Worm (Caenorhabditis elegans) whole organism, L3 larva: ENCODE measurements around the gene gldi-5.

Source experiments
- ZK546.5 ChIP-seq: sonication (generic microtip); optimal IDR thresholded peaks from 2 replicates; lab custom pipeline; 2017; ENCODE audit warnings: missing biosample characterization, missing genetic modification characterization
- aly-2 ChIP-seq: fragments of 150-350 bp; optimal IDR thresholded peaks from 2 replicates; lab custom pipeline; 2014; ENCODE audit warnings: missing biosample characterization, missing genetic modification characterization
- ama-1 ChIP-seq: fragments of 150-350 bp; optimal IDR thresholded peaks from 2 replicates; lab custom pipeline; 2018
- ceh-82 ChIP-seq: fragments of 150-350 bp; optimal IDR thresholded peaks from 2 replicates; lab custom pipeline; 2014; ENCODE audit warnings: missing biosample characterization, missing genetic modification characterization
- daf-12 ChIP-seq: fragments of 150-350 bp; optimal IDR thresholded peaks from 2 replicates; lab custom pipeline; 2014; ENCODE audit warnings: missing biosample characterization, missing genetic modification reagents, missing genetic modification characterization
- elt-1 ChIP-seq: fragments of 150-350 bp; optimal IDR thresholded peaks from 2 replicates; lab custom pipeline; 2014; ENCODE audit warnings: missing biosample characterization, missing genetic modification characterization
- fos-1 ChIP-seq: fragments of 150-350 bp; optimal IDR thresholded peaks from 2 replicates; lab custom pipeline; 2014; ENCODE audit warnings: missing biosample characterization, missing genetic modification characterization
- nhr-11 ChIP-seq: fragments of 150-350 bp; optimal IDR thresholded peaks from 2 replicates; lab custom pipeline; 2014; ENCODE audit warnings: missing biosample characterization, missing genetic modification characterization
- nhr-28 ChIP-seq: fragments of 150-350 bp; optimal IDR thresholded peaks from 2 replicates; lab custom pipeline; 2014; ENCODE audit warnings: missing biosample characterization, missing genetic modification characterization

DNA sequence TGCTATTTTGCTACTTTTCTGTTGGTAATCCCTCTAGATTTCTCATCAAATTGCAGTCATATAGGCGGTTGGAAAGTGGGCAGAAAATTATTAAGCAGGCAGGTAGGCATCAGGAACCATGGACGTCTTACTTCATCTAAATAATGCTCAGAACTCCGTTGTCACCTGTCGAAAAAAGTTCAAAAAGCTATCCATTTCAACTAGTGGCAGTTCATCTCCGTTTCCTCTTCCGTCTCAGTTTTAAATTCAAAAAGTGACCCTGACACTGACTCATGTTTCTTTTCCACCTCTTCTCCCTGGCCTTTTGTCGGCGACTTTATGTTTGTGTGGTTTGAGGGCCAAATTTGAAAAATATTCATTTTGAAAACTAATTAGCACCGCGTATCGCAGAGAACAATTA lies 48.2 kb upstream of the gldi-5 start:
- no peak for TF ChIP-seq ama-1
- TF ChIP-seq fos-1 (tag; lab: Kevin White, UChicago): no peak
- no peak for TF ChIP-seq nhr-11 (tag; lab: Kevin White, UChicago)
- TF ChIP-seq ZK546.5 (tag; lab: Kevin White, UChicago): no peak
- TF ChIP-seq nhr-28 (tag; lab: Kevin White, UChicago): no peak
- no peak for TF ChIP-seq daf-12 (tag; lab: Kevin White, UChicago)
- no peak for TF ChIP-seq ceh-82 (tag; lab: Kevin White, UChicago)
- TF ChIP-seq elt-1 (tag; lab: Kevin White, UChicago): no peak
- TF ChIP-seq aly-2: no peak
